Worm (Caenorhabditis elegans): Measurements from ENCODE around the gene C01B10.44.

The C01B10.44 gene

ce11 chrIV:6623390-6623789 lies at the start of gene C01B10.44:
Gene C01B10.44, plus strand, starts transcription at chrIV:6623690.
- no peak for TF ChIP-seq hmbx-1 (tag; optimal IDR thresholded peaks at IDR 0.05)

DNA sequence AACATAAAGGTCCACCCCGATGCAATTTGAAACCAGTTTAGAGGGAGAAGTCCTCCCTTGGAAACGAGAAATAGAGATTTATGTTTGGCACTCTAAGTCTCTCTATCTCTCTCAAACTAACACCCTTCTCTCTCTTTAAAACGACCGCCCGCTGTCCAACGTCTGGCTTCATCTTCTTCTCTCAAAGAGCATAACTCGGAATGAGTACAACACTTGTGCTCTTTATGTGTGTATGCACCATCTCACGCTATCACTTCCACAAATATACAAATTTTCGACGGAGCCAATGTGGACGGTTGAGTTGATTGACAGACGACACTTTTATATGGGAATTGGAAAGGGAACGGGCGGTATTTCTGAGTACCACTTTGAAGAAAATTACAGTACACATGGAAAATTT lies 49.1 kb upstream of the C01B10.44 start:
- TF ChIP-seq hmbx-1 (tag; optimal IDR thresholded peaks at IDR 0.05) (no peak), ets-7 (tag; optimal IDR thresholded peaks at IDR 0.05) (no peak), tbx-37 (GFP tag; conservative IDR thresholded peaks at IDR 0.05) (no peak), ama-1 (optimal IDR thresholded peaks at IDR 0.05) (no peak), hmg-4 (GFP tag; optimal IDR thresholded peaks at IDR 0.05) (no peak), B0310.2 (tag; optimal IDR thresholded peaks at IDR 0.05) (no peak), hnd-1 (tag; optimal IDR thresholded peaks at IDR 0.05) (no peak), pes-1 (GFP tag; IDR thresholded peaks at IDR 0.05) (no peak), ceh-36 (tag; optimal IDR thresholded peaks at IDR 0.05) (no peak), F13C5.2 (tag; optimal IDR thresholded peaks at IDR 0.05) (no peak), ceh-13 (GFP tag; optimal IDR thresholded peaks at IDR 0.05) (no peak), aly-1 (tag; optimal IDR thresholded peaks at IDR 0.05) (no peak), sea-1 (GFP tag; conservative IDR thresholded peaks at IDR 0.05) (no peak), tbx-11 (GFP tag; IDR thresholded peaks at IDR 0.05) (no peak), tra-4 (tag; optimal IDR thresholded peaks at IDR 0.05) (no peak), scrt-1 (GFP tag; IDR thresholded peaks at IDR 0.05) (no peak), flt-1 (GFP tag; IDR thresholded peaks at IDR 0.05) (no peak)

DNA sequence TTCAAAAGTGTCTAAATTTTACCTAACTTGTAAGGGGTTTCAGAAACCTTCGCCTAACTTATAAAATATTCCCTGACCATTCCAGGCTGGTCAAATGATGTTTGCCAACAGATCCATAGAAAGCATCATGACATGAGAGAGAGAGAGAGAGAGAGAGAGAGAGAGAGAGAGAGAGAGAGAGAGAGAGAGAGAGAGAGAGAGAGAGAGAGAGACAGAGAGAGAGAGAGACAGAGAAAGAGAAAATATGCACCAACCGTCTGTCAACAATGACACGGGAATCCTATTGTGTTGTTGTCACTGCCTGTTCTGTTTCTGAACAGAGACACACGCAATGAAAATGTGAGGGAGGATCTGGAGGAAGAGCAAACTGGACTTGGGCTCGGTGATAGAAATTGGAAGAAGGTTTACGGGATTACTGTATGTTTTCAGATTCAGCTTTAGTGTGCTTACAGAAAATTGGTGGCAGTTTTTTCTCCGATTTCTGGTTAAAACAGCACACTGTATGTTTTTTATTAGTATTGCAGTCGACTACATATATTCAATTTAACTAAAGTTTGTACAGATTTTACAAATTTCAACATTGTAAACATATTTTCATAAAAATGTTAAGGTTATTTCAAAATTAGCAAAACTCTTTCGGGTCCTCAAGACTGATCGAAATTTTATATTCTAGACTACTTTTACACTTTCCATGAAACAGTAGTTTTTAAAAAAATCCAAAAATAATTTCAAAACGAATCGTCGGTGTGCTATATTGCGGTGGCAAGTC lies 47.3 kb upstream of the C01B10.44 start:
- TF ChIP-seq B0310.2 (tag; optimal IDR thresholded peaks at IDR 0.05) (no peak), flt-1 (GFP tag; IDR thresholded peaks at IDR 0.05) (no peak), tbx-37 (GFP tag; conservative IDR thresholded peaks at IDR 0.05) (no peak), pes-1 (GFP tag; IDR thresholded peaks at IDR 0.05) (no peak), hnd-1 (tag; optimal IDR thresholded peaks at IDR 0.05) (no peak)

ce11 chrIV:6576728-6577101 lies 46.8 kb upstream of the C01B10.44 start:
- TF ChIP-seq ceh-13 (GFP tag; optimal IDR thresholded peaks at IDR 0.05), result no peak
- no peak for TF ChIP-seq aly-1 (tag; optimal IDR thresholded peaks at IDR 0.05)
- no peak for TF ChIP-seq pes-1 (GFP tag; IDR thresholded peaks at IDR 0.05)
- no peak for TF ChIP-seq F13C5.2 (tag; optimal IDR thresholded peaks at IDR 0.05)
- no peak for TF ChIP-seq tbx-37 (GFP tag; conservative IDR thresholded peaks at IDR 0.05)

ce11 chrIV:6577914-6578313 lies 45.6 kb upstream of the C01B10.44 start, which contains the start of gene C43G2.3:
Gene C43G2.3, plus strand, starts transcription at chrIV:6578214.
- no peak for TF ChIP-seq F13C5.2 (tag; optimal IDR thresholded peaks at IDR 0.05)
- TF ChIP-seq tbx-11 (GFP tag; IDR thresholded peaks at IDR 0.05), result no peak
- no peak for TF ChIP-seq ceh-36 (tag; optimal IDR thresholded peaks at IDR 0.05)
- TF ChIP-seq ceh-13 (GFP tag; optimal IDR thresholded peaks at IDR 0.05), result no peak
- no peak for TF ChIP-seq aly-1 (tag; optimal IDR thresholded peaks at IDR 0.05)
- no peak for TF ChIP-seq sea-1 (GFP tag; conservative IDR thresholded peaks at IDR 0.05)
- no peak for TF ChIP-seq hmg-4 (GFP tag; optimal IDR thresholded peaks at IDR 0.05)
- TF ChIP-seq ets-7 (tag; optimal IDR thresholded peaks at IDR 0.05), result no peak

DNA sequence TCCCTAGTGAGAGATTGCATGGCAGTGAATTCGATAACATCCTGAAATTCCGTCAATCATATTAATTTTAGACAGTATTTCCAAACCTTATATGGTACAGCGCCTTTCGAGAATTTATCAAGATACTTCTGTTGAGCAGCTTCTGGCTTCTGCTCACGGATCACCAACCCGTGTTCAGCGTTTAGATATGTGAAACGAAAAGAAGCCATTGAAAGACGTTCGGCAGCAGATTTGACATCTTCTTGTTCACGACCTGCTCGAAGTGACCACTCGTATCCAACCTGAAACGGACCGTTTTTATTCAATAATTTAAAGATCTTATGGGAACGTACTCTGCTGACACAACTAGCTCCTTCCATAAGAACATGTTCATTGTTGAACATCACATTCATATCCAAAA lies 41.8 kb upstream of the C01B10.44 start:
- no peak for TF ChIP-seq pes-1 (GFP tag; IDR thresholded peaks at IDR 0.05)
- TF ChIP-seq hnd-1 (tag; optimal IDR thresholded peaks at IDR 0.05), result no peak

- TF ChIP-seq hmg-4 (GFP tag; optimal IDR thresholded peaks at IDR 0.05) (no peak), B0310.2 (tag; optimal IDR thresholded peaks at IDR 0.05) (no peak)
Observed at ce11 chrIV:6582604-6583003, 40.9 kb upstream of the C01B10.44 start, which contains the start of gene odr-8. Gene odr-8, minus strand, starts transcription at chrIV:6582704.

ce11 chrIV:6585397-6585921 lies 38.0 kb upstream of the C01B10.44 start, which contains the start of the genes F38A5.2 and dnj-11:
Gene F38A5.2, minus strand, starts transcription at chrIV:6585400.
Gene dnj-11, plus strand, starts transcription at chrIV:6585871.
- TF ChIP-seq pes-1 (GFP tag; IDR thresholded peaks at IDR 0.05), result no peak
- peak; percentile 59 for TF ChIP-seq F13C5.2 (tag; optimal IDR thresholded peaks at IDR 0.05)

DNA sequence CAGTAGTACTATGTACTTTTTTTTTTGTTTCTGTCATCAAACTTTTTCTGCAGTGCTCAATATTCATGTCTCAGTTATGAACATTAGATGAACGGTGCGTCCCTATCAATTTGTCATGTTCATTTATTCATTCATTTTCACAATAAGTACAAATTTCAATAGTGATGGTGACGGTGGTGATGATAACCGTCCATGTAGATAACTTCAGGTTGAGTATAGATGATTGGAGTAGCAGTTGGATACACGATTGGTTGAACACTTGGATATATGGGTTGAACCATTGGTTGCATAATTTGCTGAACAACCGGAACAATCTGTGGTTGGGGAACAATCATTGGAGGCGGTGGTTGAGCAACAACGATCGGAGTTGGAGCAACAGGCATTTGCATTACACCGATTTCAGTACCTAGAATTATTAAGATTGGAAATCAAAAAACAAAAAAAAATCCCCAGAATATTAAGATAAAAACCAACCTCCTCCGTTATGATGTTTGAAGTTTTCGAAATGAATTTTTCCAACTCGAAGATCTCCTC lies 35.3 kb upstream of the C01B10.44 start:
- TF ChIP-seq hmbx-1 (tag; optimal IDR thresholded peaks at IDR 0.05) (no peak), pes-1 (GFP tag; IDR thresholded peaks at IDR 0.05) (no peak), ceh-36 (tag; optimal IDR thresholded peaks at IDR 0.05) (no peak), aly-1 (tag; optimal IDR thresholded peaks at IDR 0.05) (no peak), sea-1 (GFP tag; conservative IDR thresholded peaks at IDR 0.05) (no peak), ets-7 (tag; optimal IDR thresholded peaks at IDR 0.05) (no peak), scrt-1 (GFP tag; IDR thresholded peaks at IDR 0.05) (no peak), flt-1 (GFP tag; IDR thresholded peaks at IDR 0.05) (no peak), F13C5.2 (tag; optimal IDR thresholded peaks at IDR 0.05) (no peak), B0310.2 (tag; optimal IDR thresholded peaks at IDR 0.05) (no peak), tbx-11 (GFP tag; IDR thresholded peaks at IDR 0.05) (no peak), hmg-4 (GFP tag; optimal IDR thresholded peaks at IDR 0.05) (no peak), tbx-37 (GFP tag; conservative IDR thresholded peaks at IDR 0.05) (no peak)
